Worm (Caenorhabditis elegans) whole organism, L1 larva: ENCODE data around the gene Y75B8A.24.

Source experiments
- C34B4.2 ChIP-seq: sonication (generic microtip); optimal IDR thresholded peaks from 2 replicates; lab custom pipeline; 2017; ENCODE audit warnings: mild to moderate bottlenecking, missing genetic modification characterization, missing compliant biosample characterization
- Y116A8C.19 ChIP-seq: sonication (generic microtip); optimal IDR thresholded peaks from 2 replicates; lab custom pipeline; 2016; ENCODE audit warnings: missing compliant biosample characterization, missing genetic modification characterization, borderline replicate concordance
- aha-1 ChIP-seq: fragments of 150-350 bp; optimal IDR thresholded peaks from 2 replicates; lab custom pipeline; 2014; ENCODE audit warnings: missing biosample characterization, missing genetic modification characterization
- alr-1 ChIP-seq: fragments of 200-800 bp; sonication (Bioruptor generic); optimal IDR thresholded peaks from 2 replicates; lab custom pipeline; 2018; ENCODE audit warnings: borderline replicate concordance, mild to moderate bottlenecking, missing genetic modification characterization, missing compliant biosample characterization
- ama-1 ChIP-seq: fragments of 150-350 bp; optimal IDR thresholded peaks from 2 replicates; lab custom pipeline; 2014
- ceh-63 ChIP-seq: fragments of 200-800 bp; sonication (Bioruptor generic); optimal IDR thresholded peaks from 2 replicates; lab custom pipeline; 2018; ENCODE audit warnings: mild to moderate bottlenecking, missing genetic modification characterization, missing compliant biosample characterization
- ceh-8 ChIP-seq: fragments of 200-800 bp; sonication (Bioruptor generic); optimal IDR thresholded peaks from 2 replicates; lab custom pipeline; 2018; ENCODE audit warnings: mild to moderate bottlenecking, missing genetic modification characterization, moderate library complexity, missing compliant biosample characterization
- ceh-90 ChIP-seq: sonication (generic microtip); optimal IDR thresholded peaks from 2 replicates; lab custom pipeline; 2016; ENCODE audit warnings: missing genetic modification characterization, missing compliant biosample characterization
- ces-1 ChIP-seq: fragments of 150-350 bp; optimal IDR thresholded peaks from 2 replicates; lab custom pipeline; 2014; ENCODE audit warnings: missing biosample characterization, missing genetic modification reagents, missing genetic modification characterization
- dsc-1 ChIP-seq: sonication (generic microtip); optimal IDR thresholded peaks from 2 replicates; lab custom pipeline; 2016; ENCODE audit warnings: mild to moderate bottlenecking, missing genetic modification characterization, missing compliant biosample characterization
- efl-1 ChIP-seq, 4 experiments: fragments of 150-350 bp; optimal IDR thresholded peaks in 3 of 4; peaks in 1 of 4; 1 replicate in 1 of 4; 2 replicates in 3 of 4; lab custom pipeline; 2014; ENCODE audit warnings: missing biosample characterization in 2 of 4, missing genetic modification characterization in 2 of 4, missing genetic modification reagents in 2 of 4
- efl-3 ChIP-seq: fragments of 200-800 bp; sonication (Bioruptor generic); optimal IDR thresholded peaks from 2 replicates; lab custom pipeline; 2018; ENCODE audit warnings: mild to moderate bottlenecking, missing genetic modification characterization, missing compliant biosample characterization
- egl-27 ChIP-seq, 2 experiments: fragments of 150-350 bp in 1 of 2; sonication (generic microtip); optimal IDR thresholded peaks; 3 replicates each; lab custom pipeline; 2017 to 2018; ENCODE audit warnings: missing biosample characterization in 2 of 2, missing genetic modification characterization in 2 of 2, missing genetic modification reagents in 2 of 2
- elt-2 ChIP-seq: sonication (generic microtip); optimal IDR thresholded peaks from 2 replicates; lab custom pipeline; 2016; ENCODE audit warnings: missing genetic modification characterization, mild to moderate bottlenecking, inconsistent platforms, missing compliant biosample characterization, missing genetic modification reagents
- elt-3 ChIP-seq, 6 experiments: fragments of 150-350 bp in 1 of 6; sonication (generic microtip); optimal IDR thresholded peaks; 2 replicates each; lab custom pipeline; 2017 to 2018; ENCODE audit warnings: missing biosample characterization in 6 of 6, missing genetic modification characterization in 6 of 6, inconsistent platforms in 1 of 6
- fkh-4 ChIP-seq: sonication (generic microtip); optimal IDR thresholded peaks from 2 replicates; lab custom pipeline; 2016; ENCODE audit warnings: missing compliant biosample characterization, missing genetic modification characterization, borderline replicate concordance
- fkh-8 ChIP-seq: sonication (generic microtip); optimal IDR thresholded peaks from 2 replicates; lab custom pipeline; 2016; ENCODE audit warnings: mild to moderate bottlenecking, missing genetic modification characterization, missing compliant biosample characterization
- grh-1 ChIP-seq: fragments of 200-800 bp; sonication (Bioruptor generic); IDR thresholded peaks from 2 replicates; pipeline ENCODE4 v1.3.6; 2022; ENCODE audit warnings: missing genetic modification reagents, missing genetic modification characterization, missing compliant biosample characterization
- hlh-17 ChIP-seq: fragments of 200-800 bp; sonication (Bioruptor generic); optimal IDR thresholded peaks from 2 replicates; lab custom pipeline; 2018; ENCODE audit warnings: missing genetic modification characterization, mild to moderate bottlenecking, missing compliant biosample characterization, moderate library complexity, borderline replicate concordance
- isw-1 ChIP-seq: fragments of 200-800 bp; sonication (Bioruptor generic); IDR thresholded peaks from 2 replicates; pipeline ENCODE4 v1.3.6; 2022; ENCODE audit warnings: missing genetic modification characterization, missing compliant biosample characterization
- lin-15B ChIP-seq: fragments of 150-350 bp; sonication (generic microtip); optimal IDR thresholded peaks from 3 replicates; lab custom pipeline; 2014; ENCODE audit warnings: missing biosample characterization, missing genetic modification characterization
- lin-35 ChIP-seq, 2 experiments: fragments of 150-350 bp; optimal IDR thresholded peaks; 2 replicates each; lab custom pipeline; 2014; ENCODE audit warnings: missing biosample characterization in 2 of 2, missing genetic modification characterization in 2 of 2, missing genetic modification reagents in 2 of 2
- lin-39 ChIP-seq: fragments of 150-350 bp; optimal IDR thresholded peaks from 2 replicates; lab custom pipeline; 2014; ENCODE audit warnings: missing biosample characterization, missing genetic modification reagents, missing genetic modification characterization
- mef-2 ChIP-seq: fragments of 150-350 bp; optimal IDR thresholded peaks from 2 replicates; lab custom pipeline; 2014; ENCODE audit warnings: missing biosample characterization, missing genetic modification characterization
- nhr-11 ChIP-seq: fragments of 150-350 bp; optimal IDR thresholded peaks from 2 replicates; lab custom pipeline; 2014; ENCODE audit warnings: missing biosample characterization, missing genetic modification characterization
- nhr-19 ChIP-seq: fragments of 200-800 bp; sonication (Bioruptor generic); conservative IDR thresholded peaks from 2 replicates; pipeline ENCODE4 v1.3.6; 2022; ENCODE audit warnings: missing genetic modification characterization, missing compliant biosample characterization
- nhr-28 ChIP-seq: fragments of 150-350 bp; optimal IDR thresholded peaks from 2 replicates; lab custom pipeline; 2014; ENCODE audit warnings: missing biosample characterization, missing genetic modification characterization
- nhr-71 ChIP-seq: sonication (generic microtip); optimal IDR thresholded peaks from 2 replicates; lab custom pipeline; 2016; ENCODE audit warnings: mild to moderate bottlenecking, missing genetic modification characterization, moderate library complexity, missing compliant biosample characterization
- nhr-76 ChIP-seq: sonication (generic microtip); optimal IDR thresholded peaks from 2 replicates; lab custom pipeline; 2017; ENCODE audit warnings: missing biosample characterization, missing genetic modification characterization
- nhr-77 ChIP-seq: fragments of 150-350 bp; optimal IDR thresholded peaks from 2 replicates; lab custom pipeline; 2014; ENCODE audit warnings: missing biosample characterization, missing genetic modification characterization
- nhr-84 ChIP-seq: sonication (generic microtip); optimal IDR thresholded peaks from 2 replicates; lab custom pipeline; 2017; ENCODE audit warnings: missing biosample characterization, missing genetic modification characterization
- nhr-85 ChIP-seq: sonication (generic microtip); peaks from one replicate; lab custom pipeline; 2016; ENCODE audit warnings: missing genetic modification characterization, inconsistent platforms, missing compliant biosample characterization
- nhr-90 ChIP-seq: sonication (generic microtip); optimal IDR thresholded peaks from 2 replicates; lab custom pipeline; 2016; ENCODE audit warnings: mild to moderate bottlenecking, missing genetic modification characterization, missing compliant biosample characterization; ENCODE audit not compliant: poor library complexity
- pqm-1 ChIP-seq: sonication (generic microtip); optimal IDR thresholded peaks from 3 replicates; lab custom pipeline; 2017; ENCODE audit warnings: missing biosample characterization, missing genetic modification characterization
- rnt-1 ChIP-seq: sonication (generic microtip); optimal IDR thresholded peaks from 2 replicates; lab custom pipeline; 2016; ENCODE audit warnings: mild to moderate bottlenecking, missing genetic modification characterization, moderate library complexity, missing compliant biosample characterization
- snu-23 ChIP-seq: sonication (generic microtip); optimal IDR thresholded peaks from 2 replicates; lab custom pipeline; 2016; ENCODE audit warnings: missing genetic modification characterization, missing compliant biosample characterization
- sup-37 ChIP-seq: fragments of 200-800 bp; sonication (Bioruptor generic); optimal IDR thresholded peaks from 2 replicates; lab custom pipeline; 2018; ENCODE audit warnings: mild to moderate bottlenecking, missing genetic modification characterization, missing compliant biosample characterization
- swsn-7 ChIP-seq: sonication (generic microtip); optimal IDR thresholded peaks from 2 replicates; lab custom pipeline; 2016; ENCODE audit warnings: missing genetic modification characterization, missing compliant biosample characterization
- unc-30 ChIP-seq: sonication (generic microtip); optimal IDR thresholded peaks from 2 replicates; lab custom pipeline; 2017; ENCODE audit warnings: missing biosample characterization, missing genetic modification characterization
- xbp-1 ChIP-seq: sonication (generic microtip); optimal IDR thresholded peaks from 2 replicates; lab custom pipeline; 2016; ENCODE audit warnings: missing genetic modification characterization, missing compliant biosample characterization
- zip-4 ChIP-seq: fragments of 200-800 bp; sonication (Bioruptor generic); optimal IDR thresholded peaks from 2 replicates; lab custom pipeline; 2018; ENCODE audit warnings: mild to moderate bottlenecking, missing genetic modification characterization, moderate library complexity, missing compliant biosample characterization
- ztf-11 ChIP-seq, 2 experiments: sonication (generic microtip); optimal IDR thresholded peaks; 2 replicates each; lab custom pipeline; 2016 to 2017; ENCODE audit warnings: missing genetic modification characterization in 2 of 2, missing biosample characterization in 1 of 2, missing compliant biosample characterization in 1 of 2

Y75B8A.24 gene

DNA sequence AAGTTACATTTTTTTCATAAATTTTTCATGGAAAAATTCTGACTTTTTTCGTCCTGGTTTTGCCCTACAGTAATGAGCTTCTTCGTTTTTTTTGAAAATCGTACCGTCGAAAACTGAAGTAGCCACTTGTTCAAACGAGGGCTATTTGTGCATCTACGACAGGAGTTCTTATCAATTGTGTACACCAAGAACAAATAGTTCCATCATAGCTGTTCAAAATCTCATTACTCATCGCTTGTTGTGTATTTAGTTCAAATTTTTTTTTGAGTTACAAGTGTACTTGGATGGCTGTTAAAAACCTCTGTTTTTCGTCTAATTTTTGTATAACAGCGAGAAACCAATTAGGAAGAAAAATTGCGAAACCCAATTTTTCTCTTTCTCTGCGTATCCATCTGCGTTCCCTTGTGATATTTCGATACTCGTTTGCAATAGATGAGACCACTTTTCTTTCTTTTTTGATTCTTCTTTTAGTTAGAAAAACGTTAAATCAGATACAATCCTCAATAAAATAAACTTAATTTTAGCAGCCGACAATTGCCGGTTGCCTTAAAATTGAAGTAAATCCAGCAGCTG lies 31.3 kb upstream of the Y75B8A.24 start (continued):
- TF ChIP-seq grh-1 (GFP tag; lab: Robert Waterston, UW) (no peak), pqm-1 (tag; lab: Kevin White, UChicago) (no peak), lin-39 (tag; lab: Kevin White, UChicago) (no peak), nhr-85 (peak; percentile 24), ceh-8 (no peak), nhr-77 (tag; lab: Kevin White, UChicago) (no peak), alr-1 (tag; lab: Kevin White, UChicago) (no peak), hlh-17 (GFP tag; lab: Kevin White, UChicago) (no peak), zip-4 (GFP tag; lab: Kevin White, UChicago) (no peak), aha-1 (tag; lab: Kevin White, UChicago) (no peak), ceh-63 (no peak), rnt-1 (tag; lab: Kevin White, UChicago) (no peak), dsc-1 (no peak), sup-37 (GFP tag; lab: Kevin White, UChicago) (no peak), fkh-4 (tag; lab: Kevin White, UChicago) (no peak), ceh-90 (tag; lab: Kevin White, UChicago) (no peak), elt-3 (tag; optimal IDR thresholded peaks at IDR 0.05; lab: Kevin White, UChicago) (peak in 1 of 6 experiments; percentile 21), swsn-7 (tag; lab: Kevin White, UChicago) (no peak), efl-1 (optimal IDR thresholded peaks at IDR 0.05; lab: Kevin White, UChicago) (peak in 1 of 2 experiments; percentile 15), efl-1 (GFP tag; optimal IDR thresholded peaks at IDR 0.05 in 1 of 2; lab: Kevin White, UChicago) (peak in 1 of 2 experiments; percentile 76), C34B4.2 (tag; lab: Kevin White, UChicago) (no peak), efl-3 (GFP tag; lab: Kevin White, UChicago) (no peak), mef-2 (tag; lab: Kevin White, UChicago) (no peak), lin-35 (GFP tag; optimal IDR thresholded peaks at IDR 0.05; lab: Kevin White, UChicago) (peak in 1 of 2 experiments; percentile 34), lin-15B (no peak), nhr-19 (no peak), fkh-8 (tag; lab: Kevin White, UChicago) (no peak)

- TF ChIP-seq lin-39 (tag; lab: Kevin White, UChicago) (no peak), ama-1 (lab: Kevin White, UChicago) (no peak), unc-30 (no peak), nhr-11 (tag; lab: Kevin White, UChicago) (no peak), nhr-84 (no peak), nhr-90 (no peak), ces-1 (no peak), nhr-19 (no peak), lin-15B (no peak)
- TF ChIP-seq, all 84 proteins: peak for 0
Measured at ce11 chrIII:12303084-12303483, 29.5 kb upstream of the Y75B8A.24 start, which contains the start of gene mrp-8. Gene mrp-8, minus strand, starts transcription at chrIII:12303184.

ce11 chrIII:12299259-12299658 lies 25.7 kb upstream of the Y75B8A.24 start:
- TF ChIP-seq elt-2 (tag; lab: Kevin White, UChicago), result no peak
- TF ChIP-seq snu-23 (GFP tag; lab: Kevin White, UChicago), result no peak
- TF ChIP-seq fkh-8 (tag; lab: Kevin White, UChicago), result no peak
- TF ChIP-seq egl-27 (tag; optimal IDR thresholded peaks at IDR 0.05; lab: Kevin White, UChicago), result no peak
- no peak for TF ChIP-seq isw-1
- no peak for TF ChIP-seq Y116A8C.19

DNA sequence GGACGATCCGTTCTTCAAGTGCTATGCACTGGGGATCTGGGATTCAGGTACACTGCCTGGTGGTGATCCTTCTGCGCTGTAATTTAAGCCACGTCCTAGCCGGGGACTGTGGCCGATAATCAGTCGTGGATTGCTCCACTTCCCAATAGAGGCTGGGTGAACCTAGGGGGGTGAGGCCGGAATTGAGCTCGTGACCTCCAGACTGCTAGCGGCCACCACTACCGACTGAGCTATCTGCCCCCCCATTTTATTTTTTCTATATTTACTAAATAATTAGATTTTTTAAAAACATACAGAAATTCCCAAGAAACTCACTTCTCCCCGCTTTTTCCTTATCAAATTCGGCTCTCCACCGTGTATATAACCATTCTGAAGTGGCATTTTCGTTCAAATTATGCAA lies 23.8 kb upstream of the Y75B8A.24 start:
- TF ChIP-seq nhr-71, result no peak
- TF ChIP-seq ama-1 (lab: Kevin White, UChicago), result no peak
- TF ChIP-seq nhr-76 (tag; lab: Kevin White, UChicago), result no peak
- no peak for TF ChIP-seq nhr-28 (tag; lab: Kevin White, UChicago)
- TF ChIP-seq ztf-11 (tag; optimal IDR thresholded peaks at IDR 0.05; lab: Kevin White, UChicago), result no peak
- TF ChIP-seq efl-3 (GFP tag; lab: Kevin White, UChicago), result no peak
- no peak for TF ChIP-seq xbp-1 (tag; lab: Kevin White, UChicago)
- TF ChIP-seq nhr-77 (tag; lab: Kevin White, UChicago), result no peak
- TF ChIP-seq zip-4 (GFP tag; lab: Kevin White, UChicago), result no peak
